Worm (Caenorhabditis elegans) whole organism, late embryonic: Measurements from ENCODE around the gene elb-1.

ENCODE experiments used
- ceh-48 ChIP-seq: sonication (generic microtip); optimal IDR thresholded peaks from 2 replicates; lab custom pipeline; 2016; ENCODE audit warnings: missing genetic modification characterization, inconsistent platforms, missing compliant biosample characterization
- fkh-10 ChIP-seq: fragments of 150-350 bp; optimal IDR thresholded peaks from 2 replicates; lab custom pipeline; 2014; ENCODE audit warnings: missing biosample characterization, missing genetic modification reagents, missing genetic modification characterization
- madf-2 ChIP-seq: sonication (generic microtip); optimal IDR thresholded peaks from 2 replicates; lab custom pipeline; 2017; ENCODE audit warnings: missing genetic modification characterization, missing compliant biosample characterization

ce11 chrIII:11705930-11706329 lies 13.3 kb downstream of the elb-1 start:
- no peak for TF ChIP-seq ceh-48 (tag; lab: Kevin White, UChicago)
- TF ChIP-seq madf-2, result no peak
- no peak for TF ChIP-seq fkh-10 (GFP tag; lab: Kevin White, UChicago)
